Fruit fly (Drosophila melanogaster) whole organism, embryonic: ENCODE data around the gene CG9300.

ENCODE experiments used
- B-H2 ChIP-seq: fragments of 200-800 bp; sonication (Bioruptor generic); optimal IDR thresholded peaks from 2 replicates; lab custom pipeline; 2018; ENCODE audit warnings: missing biosample characterization, mild to moderate bottlenecking, missing genetic modification characterization
- CG11504 ChIP-seq: fragments of 200-800 bp; sonication (Bioruptor generic); optimal IDR thresholded peaks from 3 replicates; lab custom pipeline; 2019; ENCODE audit warnings: missing biosample characterization, mild to moderate bottlenecking, missing genetic modification characterization, moderate library complexity
- CG12071 ChIP-seq: fragments of 200-800 bp; sonication (Bioruptor generic); optimal IDR thresholded peaks from 3 replicates; lab custom pipeline; 2018; ENCODE audit warnings: missing biosample characterization, mild to moderate bottlenecking, missing genetic modification characterization
- CG12155 ChIP-seq: fragments of 200-800 bp; sonication (Bioruptor generic); optimal IDR thresholded peaks from 3 replicates; lab custom pipeline; 2016; ENCODE audit warnings: missing biosample characterization, missing genetic modification characterization
- CG12236 ChIP-seq: fragments of 200-800 bp; sonication (Bioruptor generic); optimal IDR thresholded peaks from 2 replicates; lab custom pipeline; 2016; ENCODE audit warnings: missing biosample characterization, missing genetic modification characterization
- CG13424 ChIP-seq: fragments of 200-800 bp; sonication (Bioruptor generic); optimal IDR thresholded peaks from 2 replicates; lab custom pipeline; 2019; ENCODE audit warnings: missing biosample characterization, mild to moderate bottlenecking, missing genetic modification characterization, moderate library complexity
- CG13775 ChIP-seq: fragments of 200-800 bp; sonication (Bioruptor generic); optimal IDR thresholded peaks from 3 replicates; lab custom pipeline; 2017; ENCODE audit warnings: missing biosample characterization, mild to moderate bottlenecking, missing genetic modification characterization
- CG15073 ChIP-seq: fragments of 200-800 bp; sonication (Bioruptor generic); optimal IDR thresholded peaks from 2 replicates; lab custom pipeline; 2016; ENCODE audit warnings: missing biosample characterization, missing genetic modification characterization
- CG18476 ChIP-seq: fragments of 200-800 bp; sonication (Bioruptor generic); optimal IDR thresholded peaks from 2 replicates; lab custom pipeline; 2016; ENCODE audit warnings: missing biosample characterization, mild to moderate bottlenecking, missing genetic modification characterization
- CG18764 ChIP-seq: fragments of 200-800 bp; sonication (Bioruptor generic); optimal IDR thresholded peaks from 3 replicates; lab custom pipeline; 2016; ENCODE audit warnings: missing biosample characterization, missing genetic modification characterization
- CG2129 ChIP-seq: fragments of 200-800 bp; sonication (Bioruptor generic); IDR thresholded peaks from 2 replicates; pipeline ENCODE4 v1.3.6; 2022; ENCODE audit warnings: missing biosample characterization, missing genetic modification characterization; ENCODE audit not compliant: partially characterized antibody
- CG32532 ChIP-seq: fragments of 200-800 bp; sonication (Bioruptor generic); IDR thresholded peaks from 2 replicates; pipeline ENCODE4 v1.3.6; 2022; ENCODE audit warnings: missing biosample characterization, missing genetic modification characterization
- CG3726 ChIP-seq: fragments of 200-800 bp; sonication (Bioruptor generic); IDR thresholded peaks from 3 replicates; pipeline ENCODE4, ENCODE4 v1.3.6; 2022; ENCODE audit warnings: missing biosample characterization, missing genetic modification characterization
- CG3847 ChIP-seq: fragments of 200-800 bp; sonication (Bioruptor generic); IDR thresholded peaks from 2 replicates; pipeline ENCODE4 v1.3.6; 2022; ENCODE audit warnings: missing biosample characterization, missing genetic modification characterization
- CG4282 ChIP-seq: fragments of 200-800 bp; sonication (Bioruptor generic); optimal IDR thresholded peaks from 2 replicates; lab custom pipeline; 2016; ENCODE audit warnings: missing biosample characterization, missing genetic modification characterization
- CG4424 ChIP-seq: fragments of 200-800 bp; sonication (Bioruptor generic); optimal IDR thresholded peaks from 3 replicates; lab custom pipeline; 2016; ENCODE audit warnings: missing biosample characterization, missing genetic modification characterization
- CG4617 ChIP-seq: fragments of 200-800 bp; sonication (Bioruptor generic); optimal IDR thresholded peaks from 3 replicates; lab custom pipeline; 2016; ENCODE audit warnings: missing biosample characterization, missing genetic modification characterization, borderline replicate concordance
- CG7987 ChIP-seq: fragments of 200-800 bp; sonication (Bioruptor generic); optimal IDR thresholded peaks from 2 replicates; lab custom pipeline; 2018; ENCODE audit warnings: missing biosample characterization, mild to moderate bottlenecking, missing genetic modification characterization, moderate library complexity
- CG8924 ChIP-seq: fragments of 200-800 bp; optimal IDR thresholded peaks from 3 replicates; lab custom pipeline; 2019; ENCODE audit warnings: missing biosample characterization, mild to moderate bottlenecking, missing genetic modification characterization, moderate library complexity
- CG9876 ChIP-seq: fragments of 200-800 bp; sonication (Bioruptor generic); optimal IDR thresholded peaks from 2 replicates; lab custom pipeline; 2016; ENCODE audit warnings: missing biosample characterization, missing genetic modification characterization
- Fer2 ChIP-seq: fragments of 200-800 bp; sonication (Bioruptor generic); optimal IDR thresholded peaks from 2 replicates; lab custom pipeline; 2018; ENCODE audit warnings: missing biosample characterization, mild to moderate bottlenecking, missing genetic modification characterization, moderate library complexity
- Hmx ChIP-seq: fragments of 200-800 bp; sonication (Bioruptor generic); optimal IDR thresholded peaks from 2 replicates; lab custom pipeline; 2016; ENCODE audit warnings: missing biosample characterization, missing genetic modification characterization
- Lpt ChIP-seq: fragments of >200 bp; optimal IDR thresholded peaks from 2 replicates; lab custom pipeline; 2018; ENCODE audit warnings: missing biosample characterization, missing genetic modification characterization
- Max ChIP-seq: fragments of 200-800 bp; sonication (Bioruptor generic); optimal IDR thresholded peaks from 2 replicates; lab custom pipeline; 2016; ENCODE audit warnings: missing biosample characterization, mild to moderate bottlenecking, missing genetic modification characterization
- Oaz ChIP-seq: fragments of 200-800 bp; sonication (Bioruptor generic); IDR thresholded peaks from 2 replicates; pipeline ENCODE4 v1.3.6; 2022; ENCODE audit warnings: missing biosample characterization, missing genetic modification characterization
- Opbp ChIP-seq: fragments of 200-800 bp; sonication (Bioruptor generic); IDR thresholded peaks from 3 replicates; pipeline ENCODE4 v1.3.6; 2022; ENCODE audit warnings: missing biosample characterization, missing genetic modification characterization; ENCODE audit not compliant: partially characterized antibody
- PHDP ChIP-seq: fragments of 200-800 bp; sonication (Bioruptor generic); optimal IDR thresholded peaks from 3 replicates; lab custom pipeline; 2018; ENCODE audit warnings: missing biosample characterization, mild to moderate bottlenecking, missing genetic modification characterization, moderate library complexity
- Ravus ChIP-seq: fragments of 200-800 bp; sonication (Bioruptor generic); IDR thresholded peaks from 2 replicates; pipeline ENCODE4 v1.3.6; 2022; ENCODE audit warnings: missing biosample characterization, missing genetic modification characterization
- Spps ChIP-seq: fragments of 200-800 bp; sonication (Bioruptor generic); optimal IDR thresholded peaks from 2 replicates; lab custom pipeline; 2018; ENCODE audit warnings: missing biosample characterization, mild to moderate bottlenecking, missing genetic modification characterization
- ap ChIP-seq: fragments of 200-800 bp; sonication (Bioruptor generic); IDR thresholded peaks from 2 replicates; pipeline ENCODE4 v1.3.6; 2022; ENCODE audit warnings: missing biosample characterization, missing genetic modification characterization
- bcd ChIP-seq: fragments of 200-800 bp; sonication (Bioruptor generic); optimal IDR thresholded peaks from 2 replicates; lab custom pipeline; 2017; ENCODE audit warnings: missing biosample characterization, mild to moderate bottlenecking, missing genetic modification characterization
- cad ChIP-seq: fragments of >200 bp; optimal IDR thresholded peaks from 2 replicates; lab custom pipeline; 2017; ENCODE audit warnings: missing biosample characterization, missing genetic modification characterization
- cas ChIP-seq: fragments of 200-800 bp; sonication (Bioruptor generic); IDR thresholded peaks from 2 replicates; pipeline ENCODE4 v1.3.6; 2022; ENCODE audit warnings: missing biosample characterization, missing genetic modification characterization
- chif ChIP-seq, 2 experiments: fragments of 200-800 bp; sonication (Bioruptor generic); optimal IDR thresholded peaks; 3 replicates each; lab custom pipeline; 2016; ENCODE audit warnings: missing biosample characterization in 2 of 2, missing genetic modification characterization in 2 of 2
- crol ChIP-seq: fragments of 200-800 bp; sonication (Bioruptor generic); IDR thresholded peaks from 2 replicates; pipeline ENCODE4 v1.3.6; 2022; ENCODE audit warnings: missing biosample characterization, missing genetic modification characterization
- crp ChIP-seq, 2 experiments: fragments of 200-800 bp; sonication (Bioruptor generic); optimal IDR thresholded peaks; 2 replicates in 1 of 2; 3 replicates in 1 of 2; lab custom pipeline; 2017; ENCODE audit warnings: missing biosample characterization in 2 of 2, missing genetic modification characterization in 2 of 2, mild to moderate bottlenecking in 1 of 2, moderate library complexity in 1 of 2
- da ChIP-seq: fragments of 200-800 bp; sonication (Bioruptor generic); optimal IDR thresholded peaks from 2 replicates; lab custom pipeline; 2016; ENCODE audit warnings: missing biosample characterization, missing genetic modification characterization
- dm ChIP-seq: fragments of 200-800 bp; sonication (Bioruptor generic); optimal IDR thresholded peaks from 3 replicates; lab custom pipeline; 2016; ENCODE audit warnings: missing biosample characterization, missing genetic modification characterization
- eve ChIP-seq, 2 experiments: fragments of >200 bp; optimal IDR thresholded peaks; 2 replicates each; lab custom pipeline; 2017; ENCODE audit warnings: missing biosample characterization in 2 of 2, missing genetic modification characterization in 2 of 2
- gem ChIP-seq: fragments of 200-800 bp; sonication (Bioruptor generic); optimal IDR thresholded peaks from 2 replicates; lab custom pipeline; 2019; ENCODE audit warnings: missing biosample characterization, mild to moderate bottlenecking, missing genetic modification characterization, moderate library complexity
- lola ChIP-seq, 3 experiments: fragments of >200 bp in 2 of 3; fragments of 200-800 bp in 1 of 3; sonication (Bioruptor generic) in 1 of 3; optimal IDR thresholded peaks; 2 replicates each; lab custom pipeline; 2017 to 2019; ENCODE audit warnings: missing biosample characterization in 3 of 3, missing genetic modification characterization in 3 of 3, mild to moderate bottlenecking in 1 of 3, moderate library complexity in 1 of 3
- mld ChIP-seq: fragments of 200-800 bp; sonication (Bioruptor generic); IDR thresholded peaks from 3 replicates; pipeline ENCODE4 v1.3.6; 2022; ENCODE audit warnings: missing biosample characterization, missing genetic modification characterization; ENCODE audit not compliant: partially characterized antibody
- onecut ChIP-seq: fragments of 200-800 bp; sonication (Bioruptor generic); IDR thresholded peaks from 2 replicates; pipeline ENCODE4 v1.3.6; 2022; ENCODE audit warnings: missing biosample characterization, missing genetic modification characterization
- pb ChIP-seq: fragments of 200-800 bp; sonication (Bioruptor generic); optimal IDR thresholded peaks from 3 replicates; lab custom pipeline; 2016; ENCODE audit warnings: missing biosample characterization, missing genetic modification characterization
- phol ChIP-seq: fragments of 200-800 bp; sonication (Bioruptor generic); optimal IDR thresholded peaks from 3 replicates; lab custom pipeline; 2018; ENCODE audit warnings: missing biosample characterization, mild to moderate bottlenecking, missing genetic modification characterization, moderate library complexity
- pros ChIP-seq: fragments of 200-800 bp; sonication (Bioruptor generic); optimal IDR thresholded peaks from 3 replicates; lab custom pipeline; 2019; ENCODE audit warnings: missing biosample characterization, mild to moderate bottlenecking, missing genetic modification characterization, moderate library complexity
- ranshi ChIP-seq: fragments of 200-800 bp; sonication (Bioruptor generic); IDR thresholded peaks from 2 replicates; pipeline ENCODE4 v1.3.6; 2022; ENCODE audit warnings: missing biosample characterization, missing genetic modification characterization
- rib ChIP-seq: fragments of 200-800 bp; sonication (Bioruptor generic); IDR thresholded peaks from 2 replicates; pipeline ENCODE4 v1.3.6; 2022; ENCODE audit warnings: missing biosample characterization, missing genetic modification characterization
- slbo ChIP-seq: fragments of 200-800 bp; sonication (Bioruptor generic); IDR thresholded peaks from 2 replicates; pipeline ENCODE4 v1.3.6; 2022; ENCODE audit warnings: missing biosample characterization, missing genetic modification characterization
- stwl ChIP-seq: fragments of 200-800 bp; sonication (Bioruptor generic); optimal IDR thresholded peaks from 3 replicates; lab custom pipeline; 2018; ENCODE audit warnings: missing biosample characterization, mild to moderate bottlenecking, missing genetic modification characterization, moderate library complexity
- ttk ChIP-seq: fragments of 200-800 bp; sonication (Bioruptor generic); IDR thresholded peaks from 2 replicates; pipeline ENCODE4 v2.1.2; 2022; ENCODE audit warnings: missing biosample characterization, missing genetic modification characterization

The CG9300 gene

dm6 chr3L:19590422-19590821, 38.2 kb downstream of the CG9300 start, which contains the start of gene CG14100 (continued):
- TF ChIP-seq stwl (tag; lab: Kevin White, UChicago) (peak; percentile 99), CG4282 (GFP tag; lab: Kevin White, UChicago) (peak; percentile 100), CG4617 (GFP tag; lab: Kevin White, UChicago) (peak; percentile 100), onecut (GFP tag; lab: Robert Waterston, UW) (peak; percentile 100), phol (tag; lab: Kevin White, UChicago) (peak; percentile 100), cas (GFP tag; lab: Robert Waterston, UW) (peak; percentile 100), CG12236 (GFP tag; lab: Kevin White, UChicago) (peak; percentile 100), ranshi (GFP tag; lab: Robert Waterston, UW) (peak; percentile 100), pb (GFP tag; lab: Kevin White, UChicago) (peak; percentile 100), CG13775 (GFP tag; lab: Kevin White, UChicago) (peak; percentile 100), B-H2 (peak; percentile 100), CG32532 (GFP tag; lab: Robert Waterston, UW) (peak; percentile 100), Oaz (GFP tag; lab: Robert Waterston, UW) (peak; percentile 100), gem (tag; lab: Kevin White, UChicago) (peak; percentile 100), CG18764 (GFP tag; lab: Kevin White, UChicago) (peak; percentile 100), da (GFP tag; lab: Kevin White, UChicago) (peak; percentile 100), CG15073 (GFP tag; lab: Kevin White, UChicago) (peak; percentile 97), rib (peak; percentile 100), mld (GFP tag; lab: Robert Waterston, UW) (no peak), Hmx (GFP tag; lab: Kevin White, UChicago) (peak; percentile 99), Spps (tag; lab: Kevin White, UChicago) (peak; percentile 100), CG18476 (GFP tag; lab: Kevin White, UChicago) (peak; percentile 100), pros (GFP tag; lab: Kevin White, UChicago) (peak; percentile 98), CG7987 (GFP tag; lab: Kevin White, UChicago) (peak; percentile 100), cad (GFP tag; lab: Kevin White, UChicago) (no peak), CG13424 (tag; lab: Kevin White, UChicago) (peak; percentile 100), dm (GFP tag; lab: Kevin White, UChicago) (peak; percentile 100), slbo (GFP tag; lab: Robert Waterston, UW) (peak; percentile 100), chif (GFP tag; optimal IDR thresholded peaks at IDR 0.05; lab: Kevin White, UChicago) (peak; percentile 100), CG3847 (peak; percentile 100), crp (GFP tag; optimal IDR thresholded peaks at IDR 0.05; lab: Kevin White, UChicago) (peak; percentile 94 to 95), CG12155 (peak; percentile 100), Max (GFP tag; lab: Kevin White, UChicago) (peak; percentile 100), lola (GFP tag; optimal IDR thresholded peaks at IDR 0.05; lab: Kevin White, UChicago) (peak in 1 of 3 experiments; percentile 100), CG3726 (GFP tag; lab: Robert Waterston, UW) (peak; percentile 100), crol (GFP tag; lab: Robert Waterston, UW) (peak; percentile 96), Fer2 (tag; lab: Kevin White, UChicago) (peak; percentile 100), Ravus (GFP tag; lab: Robert Waterston, UW) (peak; percentile 100), Lpt (no peak), CG8924 (tag; lab: Kevin White, UChicago) (peak; percentile 100), ttk (peak; percentile 100), CG2129 (GFP tag; lab: Robert Waterston, UW) (no peak), CG11504 (peak; percentile 99), eve (GFP tag; optimal IDR thresholded peaks at IDR 0.05; lab: Kevin White, UChicago) (peak in 1 of 2 experiments; percentile 91), PHDP (tag; lab: Kevin White, UChicago) (peak; percentile 100), CG12071 (GFP tag; lab: Kevin White, UChicago) (peak; percentile 100), bcd (GFP tag; lab: Kevin White, UChicago) (peak; percentile 100), ap (peak; percentile 100), CG4424 (GFP tag; lab: Kevin White, UChicago) (peak; percentile 100), CG9876 (GFP tag; lab: Kevin White, UChicago) (peak; percentile 100), Opbp (GFP tag; lab: Robert Waterston, UW) (peak; percentile 76; the same call in 2 of the 3 replicates)
